Worm (Caenorhabditis elegans): ENCODE data around the gene slc-25A21.

ce11 chrX:16146972-16147593 is 42.6 kb upstream of the slc-25A21 start, which contains the start of gene F09C8.2:
- no peak for TF ChIP-seq W03F9.2 (tag; optimal IDR thresholded peaks at IDR 0.05)
- TF ChIP-seq him-1 (tag; optimal IDR thresholded peaks at IDR 0.05) = no peak
